Worm (Caenorhabditis elegans) whole organism, L1 larva: ENCODE data around the gene yap-1.

ENCODE experiments used
- C04F5.9 ChIP-seq: sonication (generic microtip); optimal IDR thresholded peaks from 2 replicates; lab custom pipeline; 2016; ENCODE audit warnings: missing genetic modification characterization, missing compliant biosample characterization
- aha-1 ChIP-seq: fragments of 150-350 bp; optimal IDR thresholded peaks from 2 replicates; lab custom pipeline; 2014; ENCODE audit warnings: missing biosample characterization, missing genetic modification characterization
- alr-1 ChIP-seq: fragments of 200-800 bp; sonication (Bioruptor generic); optimal IDR thresholded peaks from 2 replicates; lab custom pipeline; 2018; ENCODE audit warnings: borderline replicate concordance, mild to moderate bottlenecking, missing genetic modification characterization, missing compliant biosample characterization
- aly-2 ChIP-seq: fragments of 150-350 bp; optimal IDR thresholded peaks from 2 replicates; lab custom pipeline; 2014; ENCODE audit warnings: missing biosample characterization, missing genetic modification characterization
- blmp-1 ChIP-seq: fragments of 150-350 bp; optimal IDR thresholded peaks from 2 replicates; lab custom pipeline; 2014; ENCODE audit warnings: missing biosample characterization, missing genetic modification characterization
- ceh-8 ChIP-seq: fragments of 200-800 bp; sonication (Bioruptor generic); optimal IDR thresholded peaks from 2 replicates; lab custom pipeline; 2018; ENCODE audit warnings: mild to moderate bottlenecking, missing genetic modification characterization, moderate library complexity, missing compliant biosample characterization
- ceh-90 ChIP-seq: sonication (generic microtip); optimal IDR thresholded peaks from 2 replicates; lab custom pipeline; 2016; ENCODE audit warnings: missing genetic modification characterization, missing compliant biosample characterization
- ces-1 ChIP-seq: fragments of 150-350 bp; optimal IDR thresholded peaks from 2 replicates; lab custom pipeline; 2014; ENCODE audit warnings: missing biosample characterization, missing genetic modification reagents, missing genetic modification characterization
- dpl-1 ChIP-seq, 3 experiments: fragments of 150-350 bp in 2 of 3; sonication (generic microtip) in 1 of 3; optimal IDR thresholded peaks; 2 replicates each; lab custom pipeline; 2014 to 2017; ENCODE audit warnings: missing biosample characterization in 3 of 3, missing genetic modification characterization in 3 of 3, missing genetic modification reagents in 3 of 3
- dsc-1 ChIP-seq: sonication (generic microtip); optimal IDR thresholded peaks from 2 replicates; lab custom pipeline; 2016; ENCODE audit warnings: mild to moderate bottlenecking, missing genetic modification characterization, missing compliant biosample characterization
- efl-1 ChIP-seq, 4 experiments: fragments of 150-350 bp; optimal IDR thresholded peaks in 3 of 4; peaks in 1 of 4; 1 replicate in 1 of 4; 2 replicates in 3 of 4; lab custom pipeline; 2014; ENCODE audit warnings: missing biosample characterization in 2 of 4, missing genetic modification characterization in 2 of 4, missing genetic modification reagents in 2 of 4
- efl-3 ChIP-seq: fragments of 200-800 bp; sonication (Bioruptor generic); optimal IDR thresholded peaks from 2 replicates; lab custom pipeline; 2018; ENCODE audit warnings: mild to moderate bottlenecking, missing genetic modification characterization, missing compliant biosample characterization
- egl-13 ChIP-seq: sonication (generic microtip); optimal IDR thresholded peaks from 2 replicates; lab custom pipeline; 2016; ENCODE audit warnings: missing genotype, missing genetic modification reagents, missing genetic modification characterization, missing compliant biosample characterization
- elt-2 ChIP-seq: sonication (generic microtip); optimal IDR thresholded peaks from 2 replicates; lab custom pipeline; 2016; ENCODE audit warnings: missing genetic modification characterization, mild to moderate bottlenecking, inconsistent platforms, missing compliant biosample characterization, missing genetic modification reagents
- elt-3 ChIP-seq, 6 experiments: fragments of 150-350 bp in 1 of 6; sonication (generic microtip); optimal IDR thresholded peaks; 2 replicates each; lab custom pipeline; 2017 to 2018; ENCODE audit warnings: missing biosample characterization in 6 of 6, missing genetic modification characterization in 6 of 6, inconsistent platforms in 1 of 6
- fkh-10 ChIP-seq: sonication (generic microtip); optimal IDR thresholded peaks from 2 replicates; lab custom pipeline; 2017; ENCODE audit warnings: missing biosample characterization, missing genetic modification reagents, missing genetic modification characterization
- fkh-4 ChIP-seq: sonication (generic microtip); optimal IDR thresholded peaks from 2 replicates; lab custom pipeline; 2016; ENCODE audit warnings: missing compliant biosample characterization, missing genetic modification characterization, borderline replicate concordance
- fos-1 ChIP-seq: fragments of 150-350 bp; optimal IDR thresholded peaks from 2 replicates; lab custom pipeline; 2014; ENCODE audit warnings: missing biosample characterization, missing genetic modification characterization
- irx-1 ChIP-seq: sonication (generic microtip); optimal IDR thresholded peaks from 2 replicates; lab custom pipeline; 2016; ENCODE audit warnings: missing genetic modification characterization, missing compliant biosample characterization
- lin-15B ChIP-seq: fragments of 150-350 bp; sonication (generic microtip); optimal IDR thresholded peaks from 3 replicates; lab custom pipeline; 2014; ENCODE audit warnings: missing biosample characterization, missing genetic modification characterization
- lin-35 ChIP-seq, 2 experiments: fragments of 150-350 bp; optimal IDR thresholded peaks; 2 replicates each; lab custom pipeline; 2014; ENCODE audit warnings: missing biosample characterization in 2 of 2, missing genetic modification characterization in 2 of 2, missing genetic modification reagents in 2 of 2
- lsy-2 ChIP-seq, 2 experiments: fragments of 150-350 bp; optimal IDR thresholded peaks; 2 replicates each; lab custom pipeline; 2014; ENCODE audit warnings: missing biosample characterization in 2 of 2, missing genetic modification characterization in 2 of 2
- mab-9 ChIP-seq: fragments of 200-800 bp; sonication (Bioruptor generic); IDR thresholded peaks from 2 replicates; pipeline ENCODE4 v1.3.6; 2022; ENCODE audit warnings: missing genetic modification reagents, missing genetic modification characterization, missing compliant biosample characterization
- mdl-1 ChIP-seq, 2 experiments: fragments of 150-350 bp; optimal IDR thresholded peaks; 2 replicates each; lab custom pipeline; 2014 to 2017; ENCODE audit warnings: missing biosample characterization in 2 of 2, missing genetic modification characterization in 2 of 2, inconsistent platforms in 1 of 2
- nhr-12 ChIP-seq: sonication (generic microtip); optimal IDR thresholded peaks from 2 replicates; lab custom pipeline; 2017; ENCODE audit warnings: missing biosample characterization, missing genetic modification characterization
- nhr-19 ChIP-seq: fragments of 200-800 bp; sonication (Bioruptor generic); conservative IDR thresholded peaks from 2 replicates; pipeline ENCODE4 v1.3.6; 2022; ENCODE audit warnings: missing genetic modification characterization, missing compliant biosample characterization
- nhr-20 ChIP-seq: sonication (generic microtip); optimal IDR thresholded peaks from 2 replicates; lab custom pipeline; 2016; ENCODE audit warnings: mild to moderate bottlenecking, missing genetic modification characterization, missing compliant biosample characterization
- nhr-28 ChIP-seq: fragments of 150-350 bp; optimal IDR thresholded peaks from 2 replicates; lab custom pipeline; 2014; ENCODE audit warnings: missing biosample characterization, missing genetic modification characterization
- nhr-47 ChIP-seq: sonication (generic microtip); optimal IDR thresholded peaks from 2 replicates; lab custom pipeline; 2016; ENCODE audit warnings: mild to moderate bottlenecking, missing genetic modification characterization, moderate library complexity, missing compliant biosample characterization
- nhr-71 ChIP-seq: sonication (generic microtip); optimal IDR thresholded peaks from 2 replicates; lab custom pipeline; 2016; ENCODE audit warnings: mild to moderate bottlenecking, missing genetic modification characterization, moderate library complexity, missing compliant biosample characterization
- nhr-77 ChIP-seq: fragments of 150-350 bp; optimal IDR thresholded peaks from 2 replicates; lab custom pipeline; 2014; ENCODE audit warnings: missing biosample characterization, missing genetic modification characterization
- nhr-85 ChIP-seq: sonication (generic microtip); peaks from one replicate; lab custom pipeline; 2016; ENCODE audit warnings: missing genetic modification characterization, inconsistent platforms, missing compliant biosample characterization
- nhr-90 ChIP-seq: sonication (generic microtip); optimal IDR thresholded peaks from 2 replicates; lab custom pipeline; 2016; ENCODE audit warnings: mild to moderate bottlenecking, missing genetic modification characterization, missing compliant biosample characterization; ENCODE audit not compliant: poor library complexity
- pag-3 ChIP-seq: sonication (generic microtip); optimal IDR thresholded peaks from 2 replicates; lab custom pipeline; 2017; ENCODE audit warnings: missing genetic modification characterization, mild to moderate bottlenecking, missing compliant biosample characterization, antibody characterized with exemption, borderline replicate concordance; ENCODE audit not compliant: insufficient read depth
- rnt-1 ChIP-seq: sonication (generic microtip); optimal IDR thresholded peaks from 2 replicates; lab custom pipeline; 2016; ENCODE audit warnings: mild to moderate bottlenecking, missing genetic modification characterization, moderate library complexity, missing compliant biosample characterization
- snu-23 ChIP-seq: sonication (generic microtip); optimal IDR thresholded peaks from 2 replicates; lab custom pipeline; 2016; ENCODE audit warnings: missing genetic modification characterization, missing compliant biosample characterization
- sox-4 ChIP-seq: sonication (generic microtip); optimal IDR thresholded peaks from 2 replicates; lab custom pipeline; 2016; ENCODE audit warnings: missing genetic modification characterization, missing compliant biosample characterization
- sup-37 ChIP-seq: fragments of 200-800 bp; sonication (Bioruptor generic); optimal IDR thresholded peaks from 2 replicates; lab custom pipeline; 2018; ENCODE audit warnings: mild to moderate bottlenecking, missing genetic modification characterization, missing compliant biosample characterization
- swsn-7 ChIP-seq: sonication (generic microtip); optimal IDR thresholded peaks from 2 replicates; lab custom pipeline; 2016; ENCODE audit warnings: missing genetic modification characterization, missing compliant biosample characterization
- tbx-2 ChIP-seq: sonication (generic microtip); optimal IDR thresholded peaks from 2 replicates; lab custom pipeline; 2016; ENCODE audit warnings: missing genetic modification characterization, missing compliant biosample characterization
- unc-30 ChIP-seq: sonication (generic microtip); optimal IDR thresholded peaks from 2 replicates; lab custom pipeline; 2017; ENCODE audit warnings: missing biosample characterization, missing genetic modification characterization
- unc-62 ChIP-seq: fragments of 150-350 bp; optimal IDR thresholded peaks from 2 replicates; lab custom pipeline; 2014; ENCODE audit warnings: missing biosample characterization, missing genetic modification reagents, missing genetic modification characterization
- vab-15 ChIP-seq: sonication (generic microtip); optimal IDR thresholded peaks from 2 replicates; lab custom pipeline; 2017; ENCODE audit warnings: missing genotype, mild to moderate bottlenecking, missing genetic modification characterization, missing compliant biosample characterization
- xbp-1 ChIP-seq: sonication (generic microtip); optimal IDR thresholded peaks from 2 replicates; lab custom pipeline; 2016; ENCODE audit warnings: missing genetic modification characterization, missing compliant biosample characterization
- zag-1 ChIP-seq: fragments of 150-350 bp; optimal IDR thresholded peaks from 2 replicates; lab custom pipeline; 2014; ENCODE audit warnings: missing biosample characterization, missing genetic modification characterization
- zip-4 ChIP-seq: fragments of 200-800 bp; sonication (Bioruptor generic); optimal IDR thresholded peaks from 2 replicates; lab custom pipeline; 2018; ENCODE audit warnings: mild to moderate bottlenecking, missing genetic modification characterization, moderate library complexity, missing compliant biosample characterization
- ztf-11 ChIP-seq, 2 experiments: sonication (generic microtip); optimal IDR thresholded peaks; 2 replicates each; lab custom pipeline; 2016 to 2017; ENCODE audit warnings: missing genetic modification characterization in 2 of 2, missing biosample characterization in 1 of 2, missing compliant biosample characterization in 1 of 2
- ztf-4 ChIP-seq: fragments of 150-350 bp; optimal IDR thresholded peaks from 2 replicates; lab custom pipeline; 2014; ENCODE audit warnings: missing biosample characterization, missing genetic modification characterization

Gene yap-1

ce11 chrX:10681698-10682097 is 10.0 kb upstream of the yap-1 start, which contains the start of gene phf-31:
phf-31 (plus strand) TSS chrX:10681998.
- no peak for TF ChIP-seq C04F5.9 (tag; lab: Kevin White, UChicago)
- no peak for TF ChIP-seq fkh-10 (GFP tag; lab: Kevin White, UChicago)
- TF ChIP-seq nhr-77, result no peak
- TF ChIP-seq rnt-1 (tag; lab: Kevin White, UChicago), result no peak
- TF ChIP-seq blmp-1 (tag; lab: Kevin White, UChicago), result no peak
- TF ChIP-seq alr-1 (tag; lab: Kevin White, UChicago), result no peak
- TF ChIP-seq xbp-1 (tag; lab: Kevin White, UChicago), result no peak
- no peak for TF ChIP-seq efl-1 (optimal IDR thresholded peaks at IDR 0.05; lab: Kevin White, UChicago)
- no peak for TF ChIP-seq efl-1 (GFP tag; optimal IDR thresholded peaks at IDR 0.05 in 1 of 2; lab: Kevin White, UChicago)
- no peak for TF ChIP-seq nhr-47 (tag; lab: Kevin White, UChicago)
- TF ChIP-seq, all 84 proteins: peak for 0

ce11 chrX:10684533-10684932 is 7.2 kb upstream of the yap-1 start:
- TF ChIP-seq efl-1 (optimal IDR thresholded peaks at IDR 0.05; lab: Kevin White, UChicago), result peak in 1 of 2 experiments; percentile 5
- no peak for TF ChIP-seq efl-1 (GFP tag; optimal IDR thresholded peaks at IDR 0.05 in 1 of 2; lab: Kevin White, UChicago)
- no peak for TF ChIP-seq fkh-4 (tag; lab: Kevin White, UChicago)
- TF ChIP-seq lin-15B (tag; lab: Kevin White, UChicago), result no peak
- no peak for TF ChIP-seq unc-30 (tag; lab: Kevin White, UChicago)
- TF ChIP-seq dsc-1, result peak; percentile 41
- no peak for TF ChIP-seq sox-4 (tag; lab: Kevin White, UChicago)
- no peak for TF ChIP-seq vab-15 (tag; lab: Kevin White, UChicago)
- TF ChIP-seq nhr-85 (tag; lab: Kevin White, UChicago), result peak; percentile 88
- TF ChIP-seq nhr-90 (tag; lab: Kevin White, UChicago), result peak; percentile 57
- TF ChIP-seq mab-9 (GFP tag; lab: Robert Waterston, UW), result no peak
- TF ChIP-seq rnt-1 (tag; lab: Kevin White, UChicago), result peak; percentile 27
- peak; percentile 44 for TF ChIP-seq sup-37 (GFP tag; lab: Kevin White, UChicago)
- TF ChIP-seq nhr-12 (tag; lab: Kevin White, UChicago), result no peak
- TF ChIP-seq pag-3 (tag; lab: Kevin White, UChicago), result no peak
- TF ChIP-seq ztf-4 (tag; lab: Kevin White, UChicago), result peak; percentile 12
- no peak for TF ChIP-seq zag-1 (tag; lab: Kevin White, UChicago)
- no peak for TF ChIP-seq zip-4
- TF ChIP-seq swsn-7 (tag; lab: Kevin White, UChicago), result peak; percentile 34
- peak; percentile 4 for TF ChIP-seq fos-1
- no peak for TF ChIP-seq egl-13 (tag; lab: Kevin White, UChicago)
- TF ChIP-seq snu-23 (GFP tag; lab: Kevin White, UChicago), result peak; percentile 82
- TF ChIP-seq nhr-71, result peak; percentile 84
- no peak for TF ChIP-seq C04F5.9 (tag; lab: Kevin White, UChicago)
- TF ChIP-seq aha-1 (tag; lab: Kevin White, UChicago), result no peak
- peak; percentile 59 for TF ChIP-seq nhr-77
- TF ChIP-seq elt-3 (tag; optimal IDR thresholded peaks at IDR 0.05; lab: Kevin White, UChicago), result peak in 2 of 6 experiments; percentile 32 to 54
- peak; percentile 62 for TF ChIP-seq nhr-19 (GFP tag; lab: Robert Waterston, UW)
- TF ChIP-seq xbp-1 (tag; lab: Kevin White, UChicago), result peak; percentile 13
- no peak for TF ChIP-seq aly-2 (tag; lab: Kevin White, UChicago)
- peak; percentile 49 for TF ChIP-seq tbx-2 (tag; lab: Kevin White, UChicago)
- peak; percentile 4 for TF ChIP-seq irx-1
- TF ChIP-seq unc-62 (GFP tag; lab: Kevin White, UChicago), result no peak
- peak; percentile 89 for TF ChIP-seq nhr-20 (tag; lab: Kevin White, UChicago)
- peak; percentile 93 for TF ChIP-seq blmp-1 (tag; lab: Kevin White, UChicago)
- no peak for TF ChIP-seq ces-1 (GFP tag; lab: Kevin White, UChicago)
- peak in 1 of 2 experiments; percentile 53 for TF ChIP-seq mdl-1 (tag; optimal IDR thresholded peaks at IDR 0.05; lab: Kevin White, UChicago)
- TF ChIP-seq lin-35 (GFP tag; optimal IDR thresholded peaks at IDR 0.05; lab: Kevin White, UChicago), result peak; percentile 37 to 75
- no peak for TF ChIP-seq ztf-11 (tag; optimal IDR thresholded peaks at IDR 0.05; lab: Kevin White, UChicago)
- TF ChIP-seq ceh-8 (GFP tag; lab: Kevin White, UChicago), result no peak
- TF ChIP-seq elt-2, result peak; percentile 29
- no peak for TF ChIP-seq efl-3 (GFP tag; lab: Kevin White, UChicago)
- no peak for TF ChIP-seq dpl-1 (GFP tag; optimal IDR thresholded peaks at IDR 0.05; lab: Kevin White, UChicago)
- no peak for TF ChIP-seq ceh-90 (tag; lab: Kevin White, UChicago)
- TF ChIP-seq nhr-28 (tag; lab: Kevin White, UChicago), result no peak
- peak; percentile 3 to 73 for TF ChIP-seq lsy-2 (tag; optimal IDR thresholded peaks at IDR 0.05; lab: Kevin White, UChicago)
